Worm (Caenorhabditis elegans) whole organism, mixed stage, embryonic: ENCODE data around the gene twk-23.

Source experiments
- lsy-2 ChIP-seq: fragments of 150-350 bp; optimal IDR thresholded peaks from 2 replicates; lab custom pipeline; 2014; ENCODE audit warnings: missing biosample characterization, missing genetic modification characterization
- mep-1 ChIP-seq: fragments of 150-350 bp; optimal IDR thresholded peaks from 2 replicates; lab custom pipeline; 2017; ENCODE audit warnings: missing biosample characterization, missing genetic modification reagents, missing genetic modification characterization, inconsistent platforms
- nhr-12 ChIP-seq: fragments of 150-350 bp; optimal IDR thresholded peaks from 2 replicates; lab custom pipeline; 2014; ENCODE audit warnings: missing biosample characterization, missing genetic modification characterization
- pha-4 ChIP-seq: fragments of 150-350 bp; optimal IDR thresholded peaks from 2 replicates; lab custom pipeline; 2018; ENCODE audit warnings: missing biosample characterization, missing genetic modification reagents, missing genetic modification characterization
- unc-39 ChIP-seq: fragments of 150-350 bp; optimal IDR thresholded peaks from 2 replicates; lab custom pipeline; 2014; ENCODE audit warnings: missing biosample characterization, missing genetic modification characterization

DNA sequence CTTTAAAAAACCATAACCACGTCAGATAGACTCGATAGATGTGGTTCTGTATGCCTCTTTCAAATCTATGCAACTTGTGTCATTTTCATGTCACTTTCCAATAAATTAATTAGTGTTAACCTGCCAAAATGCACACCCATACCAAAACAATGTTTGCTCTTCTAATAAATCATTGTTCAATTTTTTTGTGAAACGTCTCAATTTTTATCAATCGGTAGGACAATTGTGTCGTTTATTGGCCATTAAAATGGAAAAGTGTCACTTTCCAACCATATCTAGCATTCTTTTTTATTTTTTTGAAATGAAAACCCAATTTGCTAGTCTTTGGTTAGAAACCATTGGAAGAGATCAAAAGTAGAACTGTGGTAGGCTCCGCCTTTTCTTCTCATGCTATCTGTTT lies 27.0 kb upstream of the twk-23 start:
- TF ChIP-seq unc-39, result no peak
- no peak for TF ChIP-seq pha-4
- no peak for TF ChIP-seq lsy-2
- no peak for TF ChIP-seq mep-1 (tag; lab: Kevin White, UChicago)
- TF ChIP-seq nhr-12 (tag; lab: Kevin White, UChicago), result no peak
